Worm (Caenorhabditis elegans): ENCODE data around the gene D1005.5.

Gene D1005.5

ce11 chrX:1472880-1473279, at the start of gene D1005.5:
TSS of gene D1005.5 (minus strand) at chrX:1472980.
- no peak for TF ChIP-seq him-1 (tag; optimal IDR thresholded peaks at IDR 0.05)
- TF ChIP-seq W03F9.2 (tag; optimal IDR thresholded peaks at IDR 0.05) = no peak
- no peak for TF ChIP-seq dao-5 (tag; optimal IDR thresholded peaks at IDR 0.05)

ce11 chrX:1522068-1522467, 49.3 kb upstream of the D1005.5 start:
- TF ChIP-seq him-1 (tag; optimal IDR thresholded peaks at IDR 0.05) (peak; percentile 55), dao-5 (tag; optimal IDR thresholded peaks at IDR 0.05) (no peak)

ce11 chrX:1521387-1521786, 48.6 kb upstream of the D1005.5 start, which contains the start of gene toca-1:
TSS of gene toca-1 (minus strand) at chrX:1521487.
- TF ChIP-seq him-1 (tag; optimal IDR thresholded peaks at IDR 0.05) (no peak), W03F9.2 (tag; optimal IDR thresholded peaks at IDR 0.05) (no peak), dao-5 (tag; optimal IDR thresholded peaks at IDR 0.05) (no peak)

- TF ChIP-seq him-1 (tag; optimal IDR thresholded peaks at IDR 0.05) = no peak
- no peak for TF ChIP-seq dao-5 (tag; optimal IDR thresholded peaks at IDR 0.05)
- no peak for TF ChIP-seq W03F9.2 (tag; optimal IDR thresholded peaks at IDR 0.05)
Observed at ce11 chrX:1517519-1517918, 44.7 kb upstream of the D1005.5 start.

- no peak for TF ChIP-seq him-1 (tag; optimal IDR thresholded peaks at IDR 0.05)
- no peak for TF ChIP-seq dao-5 (tag; optimal IDR thresholded peaks at IDR 0.05)
- TF ChIP-seq W03F9.2 (tag; optimal IDR thresholded peaks at IDR 0.05) = no peak
Observed at ce11 chrX:1516574-1516973, 43.8 kb upstream of the D1005.5 start.

- TF ChIP-seq him-1 (tag; optimal IDR thresholded peaks at IDR 0.05) = no peak
- no peak for TF ChIP-seq dao-5 (tag; optimal IDR thresholded peaks at IDR 0.05)
- TF ChIP-seq W03F9.2 (tag; optimal IDR thresholded peaks at IDR 0.05) = no peak
Observed at ce11 chrX:1513153-1513552, 40.4 kb upstream of the D1005.5 start.

ce11 chrX:1512307-1512706, 39.5 kb upstream of the D1005.5 start:
- TF ChIP-seq him-1 (tag; optimal IDR thresholded peaks at IDR 0.05) (no peak), W03F9.2 (tag; optimal IDR thresholded peaks at IDR 0.05) (no peak), dao-5 (tag; optimal IDR thresholded peaks at IDR 0.05) (no peak)

- no peak for TF ChIP-seq W03F9.2 (tag; optimal IDR thresholded peaks at IDR 0.05)
- no peak for TF ChIP-seq him-1 (tag; optimal IDR thresholded peaks at IDR 0.05)
Observed at ce11 chrX:1504529-1505080, 31.8 kb upstream of the D1005.5 start.

- no peak for TF ChIP-seq W03F9.2 (tag; optimal IDR thresholded peaks at IDR 0.05)
- no peak for TF ChIP-seq dao-5 (tag; optimal IDR thresholded peaks at IDR 0.05)
- TF ChIP-seq him-1 (tag; optimal IDR thresholded peaks at IDR 0.05) = no peak
Observed at ce11 chrX:1503698-1504501, 31.1 kb upstream of the D1005.5 start.

ce11 chrX:1502914-1503313, 30.1 kb upstream of the D1005.5 start:
- TF ChIP-seq dao-5 (tag; optimal IDR thresholded peaks at IDR 0.05) (no peak), W03F9.2 (tag; optimal IDR thresholded peaks at IDR 0.05) (no peak), him-1 (tag; optimal IDR thresholded peaks at IDR 0.05) (no peak)

- no peak for TF ChIP-seq W03F9.2 (tag; optimal IDR thresholded peaks at IDR 0.05)
- no peak for TF ChIP-seq dao-5 (tag; optimal IDR thresholded peaks at IDR 0.05)
- no peak for TF ChIP-seq him-1 (tag; optimal IDR thresholded peaks at IDR 0.05)
Observed at ce11 chrX:1502490-1502889, 29.7 kb upstream of the D1005.5 start, which contains the start of gene F09E10.1. TSS of gene F09E10.1 (plus strand) at chrX:1502790.

ce11 chrX:1501752-1502151, 29.0 kb upstream of the D1005.5 start, which contains the start of gene F09E10.7:
TSS of gene F09E10.7 (minus strand) at chrX:1501852.
- TF ChIP-seq dao-5 (tag; optimal IDR thresholded peaks at IDR 0.05) (no peak), him-1 (tag; optimal IDR thresholded peaks at IDR 0.05) (no peak), W03F9.2 (tag; optimal IDR thresholded peaks at IDR 0.05) (no peak)

- no peak for TF ChIP-seq W03F9.2 (tag; optimal IDR thresholded peaks at IDR 0.05)
- TF ChIP-seq dao-5 (tag; optimal IDR thresholded peaks at IDR 0.05) = no peak
- no peak for TF ChIP-seq him-1 (tag; optimal IDR thresholded peaks at IDR 0.05)
Observed at ce11 chrX:1499499-1499898, 26.7 kb upstream of the D1005.5 start.

- no peak for TF ChIP-seq W03F9.2 (tag; optimal IDR thresholded peaks at IDR 0.05)
- TF ChIP-seq him-1 (tag; optimal IDR thresholded peaks at IDR 0.05) = no peak
- no peak for TF ChIP-seq dao-5 (tag; optimal IDR thresholded peaks at IDR 0.05)
Observed at ce11 chrX:1497581-1497980, 24.8 kb upstream of the D1005.5 start, which contains the start of gene F09E10.6. TSS of gene F09E10.6 (minus strand) at chrX:1497681.

All from whole organism, L4/young adult.